Fruit fly (Drosophila melanogaster) whole organism: ENCODE data around the gene CG13053.

Source experiments
- CG8478 ChIP-seq: fragments of >200 bp; optimal IDR thresholded peaks from 2 replicates; lab custom pipeline; 2018; ENCODE audit warnings: inconsistent platforms
- Dll ChIP-seq: fragments of >200 bp; optimal IDR thresholded peaks from 2 replicates; lab custom pipeline; 2017
- EcR ChIP-seq, 2 experiments: fragments of >200 bp; optimal IDR thresholded peaks; 2 replicates each; lab custom pipeline; 2017; ENCODE audit warnings: missing biosample characterization in 2 of 2, missing genetic modification characterization in 2 of 2, missing genetic modification reagents in 2 of 2
- pan ChIP-seq: fragments of >200 bp; optimal IDR thresholded peaks from 2 replicates; lab custom pipeline; 2017
- psq ChIP-seq: fragments of >200 bp; optimal IDR thresholded peaks from 2 replicates; lab custom pipeline; 2017
- usp ChIP-seq: fragments of >200 bp; optimal IDR thresholded peaks from 2 replicates; lab custom pipeline; 2017; ENCODE audit warnings: missing biosample characterization, missing genetic modification characterization, mixed read lengths

Gene CG13053

dm6 chr3L:16285346-16285911, 25.9 kb upstream of the CG13053 start, which contains the start of gene CG13047:
Gene CG13047, minus strand, starts transcription at chr3L:16285396.
- TF ChIP-seq EcR (GFP tag; optimal IDR thresholded peaks at IDR 0.05; lab: Kevin White, UChicago): no peak
- TF ChIP-seq pan (lab: Kevin White, UChicago): no peak
- TF ChIP-seq CG8478 (lab: Kevin White, UChicago): no peak
- no peak for TF ChIP-seq usp (GFP tag; lab: Kevin White, UChicago)
- no peak for TF ChIP-seq psq
- TF ChIP-seq Dll (lab: Kevin White, UChicago): no peak

DNA sequence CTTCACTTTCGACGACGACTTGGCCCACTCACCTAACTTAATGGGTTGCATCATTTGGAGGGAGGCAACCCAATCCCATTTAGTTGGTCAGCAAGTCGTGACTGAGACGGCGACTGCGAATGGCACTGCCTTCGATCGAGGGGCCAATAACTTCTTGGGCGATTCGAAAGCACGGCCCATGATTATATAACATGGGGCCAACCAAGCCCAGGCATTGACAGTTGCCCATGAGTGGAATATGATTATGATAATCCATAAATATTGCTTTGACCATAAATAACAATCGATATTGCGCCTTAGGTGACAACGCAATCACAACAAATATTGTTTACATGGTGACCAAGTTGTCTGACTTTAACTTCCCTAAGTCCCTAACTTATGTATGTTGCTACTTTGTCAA, 24.3 kb upstream of the CG13053 start, which contains the start of gene CG13048:
CG13048 (minus strand) TSS at position 101 of the 400 bp plus-strand sequence.
- TF ChIP-seq pan (lab: Kevin White, UChicago): no peak

- no peak for TF ChIP-seq usp (GFP tag; lab: Kevin White, UChicago)
- no peak for TF ChIP-seq psq
- no peak for TF ChIP-seq EcR (GFP tag; optimal IDR thresholded peaks at IDR 0.05; lab: Kevin White, UChicago)
- TF ChIP-seq pan (lab: Kevin White, UChicago): no peak
- no peak for TF ChIP-seq CG8478 (lab: Kevin White, UChicago)
- no peak for TF ChIP-seq Dll (lab: Kevin White, UChicago)
Measured at dm6 chr3L:16281880-16282556, 22.5 kb upstream of the CG13053 start, which contains the start of gene CG13049. Gene CG13049, minus strand, starts transcription at chr3L:16281930.

- TF ChIP-seq CG8478 (lab: Kevin White, UChicago): no peak
- peak in 1 of 2 experiments; percentile 54 for TF ChIP-seq EcR (GFP tag; optimal IDR thresholded peaks at IDR 0.05; lab: Kevin White, UChicago)
- no peak for TF ChIP-seq Dll (lab: Kevin White, UChicago)
Measured at dm6 chr3L:16279987-16280454, 20.5 kb upstream of the CG13053 start, which contains the start of gene CG13064. Gene CG13064, plus strand, starts transcription at chr3L:16280404.

DNA sequence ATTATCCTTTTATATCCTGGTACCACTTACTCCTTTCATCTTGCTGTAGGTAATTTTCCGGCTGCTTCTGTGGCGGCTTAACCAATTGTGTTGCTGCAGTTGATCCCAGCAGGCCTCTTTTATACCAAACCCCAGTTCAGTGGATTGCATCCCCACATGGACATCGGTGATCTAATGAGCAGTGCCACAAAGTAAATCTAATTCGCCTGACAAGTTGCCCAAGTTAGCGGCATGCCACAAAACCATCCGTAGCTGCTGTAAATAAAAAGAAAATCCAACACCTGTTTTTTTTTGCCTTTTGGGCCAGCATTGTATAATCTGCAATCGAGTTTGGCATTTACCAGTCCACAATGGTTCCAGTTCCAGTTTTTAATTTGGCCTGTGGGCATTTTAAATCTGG, 19.6 kb upstream of the CG13053 start, which contains the start of gene CG13050:
CG13050 (minus strand) TSS at position 101 of the 400 bp plus-strand sequence.
- TF ChIP-seq usp (GFP tag; lab: Kevin White, UChicago) (no peak), pan (lab: Kevin White, UChicago) (no peak), CG8478 (lab: Kevin White, UChicago) (no peak)

- TF ChIP-seq pan (lab: Kevin White, UChicago) (no peak), usp (GFP tag; lab: Kevin White, UChicago) (no peak), psq (no peak), CG8478 (lab: Kevin White, UChicago) (no peak), Dll (lab: Kevin White, UChicago) (no peak), EcR (GFP tag; optimal IDR thresholded peaks at IDR 0.05; lab: Kevin White, UChicago) (no peak)
Measured at dm6 chr3L:16277135-16277534, 17.6 kb upstream of the CG13053 start, which contains the start of gene CG13065. Gene CG13065, plus strand, starts transcription at chr3L:16277435.

- no peak for TF ChIP-seq CG8478 (lab: Kevin White, UChicago)
- TF ChIP-seq EcR (GFP tag; optimal IDR thresholded peaks at IDR 0.05; lab: Kevin White, UChicago): peak in 1 of 2 experiments; percentile 71
Measured at dm6 chr3L:16275391-16276017, 16.0 kb upstream of the CG13053 start.

dm6 chr3L:16272338-16272959, 12.9 kb upstream of the CG13053 start, which contains the start of gene CG13066:
Gene CG13066, plus strand, starts transcription at chr3L:16272909.
- TF ChIP-seq EcR (GFP tag; optimal IDR thresholded peaks at IDR 0.05; lab: Kevin White, UChicago): no peak
- no peak for TF ChIP-seq usp (GFP tag; lab: Kevin White, UChicago)
- no peak for TF ChIP-seq CG8478 (lab: Kevin White, UChicago)
- no peak for TF ChIP-seq pan (lab: Kevin White, UChicago)
- TF ChIP-seq Dll (lab: Kevin White, UChicago): no peak
- no peak for TF ChIP-seq psq

DNA sequence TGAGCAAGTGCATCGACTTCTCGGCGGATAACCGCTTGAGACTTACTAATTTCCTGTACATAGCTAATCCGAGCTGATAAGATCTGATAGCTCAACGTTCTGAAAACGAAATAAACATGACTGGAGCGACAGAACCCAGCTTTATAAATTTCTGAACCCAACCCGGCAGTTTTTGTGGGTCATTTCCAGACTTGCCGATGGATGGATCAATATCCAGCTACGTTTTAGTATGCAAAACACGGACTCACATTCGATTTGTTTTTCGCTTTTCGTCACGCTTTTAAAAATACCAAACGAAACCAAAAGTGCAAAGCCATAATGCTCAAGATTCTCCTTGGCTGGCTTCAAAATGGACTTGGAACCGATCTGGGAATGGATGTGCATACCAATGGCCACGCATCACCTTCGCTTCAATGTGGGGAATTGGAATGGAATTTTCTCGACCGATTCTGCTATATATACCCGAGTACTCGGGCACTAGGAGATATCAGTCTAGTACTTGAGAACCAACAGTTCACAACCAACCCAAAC, 11.3 kb upstream of the CG13053 start, which contains the start of the genes CG34248 and CG13067:
CG34248 (minus strand) TSS at position 101 of the 531 bp plus-strand sequence.
CG13067 (plus strand) TSS at position 481 of the 531 bp plus-strand sequence.
- TF ChIP-seq pan (lab: Kevin White, UChicago): no peak
- TF ChIP-seq EcR (GFP tag; optimal IDR thresholded peaks at IDR 0.05; lab: Kevin White, UChicago): no peak
- no peak for TF ChIP-seq Dll (lab: Kevin White, UChicago)
- no peak for TF ChIP-seq usp (GFP tag; lab: Kevin White, UChicago)
- TF ChIP-seq CG8478 (lab: Kevin White, UChicago): no peak
- TF ChIP-seq psq: no peak

dm6 chr3L:16269092-16269491, 9.6 kb upstream of the CG13053 start, which contains the start of gene CG13068:
Gene CG13068, plus strand, starts transcription at chr3L:16269392.
- TF ChIP-seq CG8478 (lab: Kevin White, UChicago) (no peak), pan (lab: Kevin White, UChicago) (no peak), psq (no peak)

DNA sequence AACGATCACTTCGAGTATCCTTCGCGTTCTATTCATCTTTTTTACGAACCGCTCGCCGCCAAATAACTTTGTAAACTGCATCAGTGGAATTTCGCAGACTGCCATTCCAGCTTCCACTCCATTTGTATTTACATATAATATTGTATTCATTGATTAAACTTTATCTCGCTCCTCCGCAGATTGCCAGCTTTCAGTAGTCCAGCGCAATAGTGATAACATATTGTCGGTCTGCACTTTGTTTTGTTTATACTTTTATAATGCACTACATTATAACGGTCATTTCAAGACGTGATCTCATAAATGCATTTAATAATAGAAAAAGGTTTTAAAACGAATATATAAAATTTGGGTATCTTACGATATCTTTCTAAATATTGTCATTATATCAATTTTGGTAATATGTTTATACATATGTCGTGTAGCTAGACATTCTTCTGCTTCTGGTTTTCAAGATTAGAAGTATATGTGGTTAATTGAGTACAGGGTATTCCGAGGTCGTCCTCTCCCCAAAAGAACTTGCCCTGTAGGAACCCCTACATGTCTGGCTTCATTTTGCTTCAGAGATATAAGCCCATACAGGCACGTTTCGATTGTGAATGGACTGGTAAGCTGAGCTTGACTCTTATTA, 8.7 kb upstream of the CG13053 start, which contains the start of gene CG4950:
CG4950 (minus strand) TSS at position 51 of the 628 bp plus-strand sequence.
- TF ChIP-seq EcR (GFP tag; optimal IDR thresholded peaks at IDR 0.05; lab: Kevin White, UChicago) (no peak), Dll (lab: Kevin White, UChicago) (no peak), CG8478 (lab: Kevin White, UChicago) (no peak), psq (no peak)
